Worm (Caenorhabditis elegans) whole organism, late embryonic: ENCODE results near the gene B0303.16.

ENCODE experiments used
- C08G9.2 ChIP-seq: sonication (generic microtip); optimal IDR thresholded peaks from 2 replicates; lab custom pipeline; 2016; ENCODE audit warnings: mild to moderate bottlenecking, missing genetic modification characterization, moderate library complexity, missing compliant biosample characterization
- C38D4.7 ChIP-seq: fragments of 200-800 bp; sonication (Bioruptor generic); optimal IDR thresholded peaks from 2 replicates; lab custom pipeline; 2018; ENCODE audit warnings: mild to moderate bottlenecking, missing genetic modification characterization, moderate library complexity, missing compliant biosample characterization
- F13H6.1 ChIP-seq: sonication (generic microtip); optimal IDR thresholded peaks from 2 replicates; lab custom pipeline; 2016; ENCODE audit warnings: missing genetic modification characterization, missing compliant biosample characterization
- K09A11.1 ChIP-seq: sonication (generic microtip); optimal IDR thresholded peaks from 2 replicates; lab custom pipeline; 2017; ENCODE audit warnings: antibody characterized with exemption, mild to moderate bottlenecking, missing genetic modification characterization, missing compliant biosample characterization; ENCODE audit not compliant: insufficient read depth
- T23F11.4 ChIP-seq: fragments of 200-800 bp; sonication (Bioruptor generic); optimal IDR thresholded peaks from 2 replicates; lab custom pipeline; 2018; ENCODE audit warnings: mild to moderate bottlenecking, missing genetic modification characterization, missing compliant biosample characterization
- Y22D7AL.16 ChIP-seq: sonication (generic microtip); optimal IDR thresholded peaks from 2 replicates; lab custom pipeline; 2016; ENCODE audit warnings: missing genetic modification characterization, missing compliant biosample characterization
- ceh-14 ChIP-seq: sonication (generic microtip); optimal IDR thresholded peaks from 2 replicates; lab custom pipeline; 2016; ENCODE audit warnings: missing genotype, missing genetic modification characterization, missing compliant biosample characterization
- ceh-2 ChIP-seq: sonication (generic microtip); optimal IDR thresholded peaks from 2 replicates; lab custom pipeline; 2016; ENCODE audit warnings: missing genotype, missing genetic modification characterization, missing compliant biosample characterization
- ceh-22 ChIP-seq: sonication (generic microtip); optimal IDR thresholded peaks from 2 replicates; lab custom pipeline; 2017; ENCODE audit warnings: missing biosample characterization, missing genetic modification characterization
- ceh-30 ChIP-seq: fragments of 150-350 bp; optimal IDR thresholded peaks from 2 replicates; lab custom pipeline; 2014; ENCODE audit warnings: missing biosample characterization, missing genetic modification characterization
- ceh-31 ChIP-seq: sonication (generic microtip); optimal IDR thresholded peaks from 2 replicates; lab custom pipeline; 2016; ENCODE audit warnings: missing genetic modification characterization, missing compliant biosample characterization
- ceh-34 ChIP-seq: sonication (generic microtip); optimal IDR thresholded peaks from 2 replicates; lab custom pipeline; 2016; ENCODE audit warnings: mild to moderate bottlenecking, missing genetic modification characterization, missing compliant biosample characterization
- ceh-48 ChIP-seq: sonication (generic microtip); optimal IDR thresholded peaks from 2 replicates; lab custom pipeline; 2016; ENCODE audit warnings: missing genetic modification characterization, inconsistent platforms, missing compliant biosample characterization
- ceh-9 ChIP-seq: sonication (generic microtip); optimal IDR thresholded peaks from 2 replicates; lab custom pipeline; 2016; ENCODE audit warnings: mild to moderate bottlenecking, missing genetic modification characterization, inconsistent platforms, missing compliant biosample characterization
- dve-1 ChIP-seq: sonication (generic microtip); optimal IDR thresholded peaks from 2 replicates; lab custom pipeline; 2017; ENCODE audit warnings: antibody characterized with exemption, mild to moderate bottlenecking, missing genetic modification characterization, missing compliant biosample characterization
- elt-2 ChIP-seq: sonication (generic microtip); optimal IDR thresholded peaks from 2 replicates; lab custom pipeline; 2016; ENCODE audit warnings: missing genetic modification reagents, missing genetic modification characterization, missing compliant biosample characterization
- elt-4 ChIP-seq: sonication (generic microtip); optimal IDR thresholded peaks from 2 replicates; lab custom pipeline; 2016; ENCODE audit warnings: missing genetic modification characterization, missing compliant biosample characterization
- ets-4 ChIP-seq: sonication (generic microtip); optimal IDR thresholded peaks from 2 replicates; lab custom pipeline; 2016; ENCODE audit warnings: missing genetic modification characterization, missing compliant biosample characterization
- eyg-1 ChIP-seq: sonication (generic microtip); optimal IDR thresholded peaks from 2 replicates; lab custom pipeline; 2016; ENCODE audit warnings: missing genotype, missing genetic modification characterization, missing compliant biosample characterization
- fkh-10 ChIP-seq: fragments of 150-350 bp; optimal IDR thresholded peaks from 2 replicates; lab custom pipeline; 2014; ENCODE audit warnings: missing biosample characterization, missing genetic modification reagents, missing genetic modification characterization
- gmeb-2 ChIP-seq: sonication (generic microtip); optimal IDR thresholded peaks from 2 replicates; lab custom pipeline; 2016; ENCODE audit warnings: missing genetic modification characterization, inconsistent platforms, missing compliant biosample characterization
- hlh-13 ChIP-seq: fragments of 200-800 bp; sonication (Bioruptor generic); optimal IDR thresholded peaks from 2 replicates; lab custom pipeline; 2018; ENCODE audit warnings: mild to moderate bottlenecking, missing genetic modification characterization, missing compliant biosample characterization
- hlh-15 ChIP-seq: sonication (generic microtip); optimal IDR thresholded peaks from 2 replicates; lab custom pipeline; 2016; ENCODE audit warnings: missing genetic modification characterization, missing compliant biosample characterization
- hlh-30 ChIP-seq: sonication (generic microtip); optimal IDR thresholded peaks from 2 replicates; lab custom pipeline; 2017; ENCODE audit warnings: antibody characterized with exemption, missing genetic modification characterization, missing compliant biosample characterization; ENCODE audit not compliant: insufficient read depth
- hlh-8 ChIP-seq: sonication (generic microtip); optimal IDR thresholded peaks from 2 replicates; lab custom pipeline; 2016; ENCODE audit warnings: missing genotype, missing genetic modification characterization, missing compliant biosample characterization
- lin-11 ChIP-seq: fragments of 200-800 bp; sonication (Bioruptor generic); optimal IDR thresholded peaks from 2 replicates; lab custom pipeline; 2018; ENCODE audit warnings: mild to moderate bottlenecking, missing genetic modification characterization, missing compliant biosample characterization
- madf-2 ChIP-seq: sonication (generic microtip); optimal IDR thresholded peaks from 2 replicates; lab custom pipeline; 2017; ENCODE audit warnings: missing genetic modification characterization, missing compliant biosample characterization
- nfya-1 ChIP-seq: sonication (generic microtip); optimal IDR thresholded peaks from 2 replicates; lab custom pipeline; 2017; ENCODE audit warnings: missing genetic modification characterization, mild to moderate bottlenecking, missing compliant biosample characterization, antibody characterized with exemption, moderate library complexity
- nhr-11 ChIP-seq: fragments of 150-350 bp; optimal IDR thresholded peaks from 2 replicates; lab custom pipeline; 2014; ENCODE audit warnings: missing biosample characterization, missing genetic modification characterization
- nhr-232 ChIP-seq: sonication (generic microtip); optimal IDR thresholded peaks from 2 replicates; lab custom pipeline; 2016; ENCODE audit warnings: missing genetic modification characterization, missing compliant biosample characterization
- npax-4 ChIP-seq: sonication (generic microtip); optimal IDR thresholded peaks from 2 replicates; lab custom pipeline; 2016; ENCODE audit warnings: missing genetic modification characterization, missing compliant biosample characterization
- odd-2 ChIP-seq: sonication (generic microtip); optimal IDR thresholded peaks from 2 replicates; lab custom pipeline; 2017; ENCODE audit warnings: antibody characterized with exemption, mild to moderate bottlenecking, missing genetic modification characterization, missing compliant biosample characterization
- pat-9 ChIP-seq: fragments of 200-800 bp; sonication (Bioruptor generic); optimal IDR thresholded peaks from 2 replicates; lab custom pipeline; 2018; ENCODE audit warnings: mild to moderate bottlenecking, missing genetic modification characterization, moderate library complexity, missing compliant biosample characterization
- pax-1 ChIP-seq: fragments of 150-350 bp; optimal IDR thresholded peaks from 2 replicates; lab custom pipeline; 2014; ENCODE audit warnings: missing biosample characterization, missing genetic modification characterization
- pha-4 ChIP-seq: fragments of 150-350 bp; optimal IDR thresholded peaks from 2 replicates; lab custom pipeline; 2018; ENCODE audit warnings: missing biosample characterization, missing genetic modification reagents, missing genetic modification characterization
- pqm-1 ChIP-seq: sonication (generic microtip); optimal IDR thresholded peaks from 2 replicates; lab custom pipeline; 2016; ENCODE audit warnings: missing genetic modification characterization, missing compliant biosample characterization
- ref-2 ChIP-seq: sonication (generic microtip); optimal IDR thresholded peaks from 2 replicates; lab custom pipeline; 2016; ENCODE audit warnings: missing genetic modification characterization, missing compliant biosample characterization
- sdc-2 ChIP-seq: sonication (generic microtip); optimal IDR thresholded peaks from 2 replicates; lab custom pipeline; 2016; ENCODE audit warnings: missing genotype, missing genetic modification characterization, missing compliant biosample characterization
- sox-2 ChIP-seq: fragments of 200-800 bp; sonication (Bioruptor generic); IDR thresholded peaks from 2 replicates; pipeline ENCODE4 v1.3.6; 2022; ENCODE audit warnings: missing genetic modification reagents, missing genetic modification characterization, missing compliant biosample characterization
- sox-4 ChIP-seq: sonication (generic microtip); optimal IDR thresholded peaks from 2 replicates; lab custom pipeline; 2017; ENCODE audit warnings: mild to moderate bottlenecking, missing genetic modification characterization, inconsistent platforms, missing compliant biosample characterization
- syd-9 ChIP-seq: sonication (generic microtip); optimal IDR thresholded peaks from 2 replicates; lab custom pipeline; 2016; ENCODE audit warnings: mild to moderate bottlenecking, missing genetic modification characterization, moderate library complexity, missing compliant biosample characterization
- tbx-7 ChIP-seq: sonication (generic microtip); optimal IDR thresholded peaks from 2 replicates; lab custom pipeline; 2016; ENCODE audit warnings: missing genotype, missing genetic modification characterization, missing compliant biosample characterization
- unc-3 ChIP-seq, 2 experiments: fragments of 200-800 bp in 1 of 2; sonication (Bioruptor generic) in 1 of 2; sonication (generic microtip) in 1 of 2; conservative IDR thresholded peaks in 1 of 2; optimal IDR thresholded peaks in 1 of 2; 2 replicates each; pipeline versions ENCODE4 v1.3.6 to Lab custom; 2016 to 2022; ENCODE audit warnings: missing compliant biosample characterization in 2 of 2, missing genetic modification characterization in 2 of 2, missing genetic modification reagents in 1 of 2
- unc-42 ChIP-seq: sonication (generic microtip); optimal IDR thresholded peaks from 2 replicates; lab custom pipeline; 2016; ENCODE audit warnings: missing genotype, missing genetic modification characterization, missing compliant biosample characterization
- unc-86 ChIP-seq: sonication (generic microtip); optimal IDR thresholded peaks from 2 replicates; lab custom pipeline; 2016; ENCODE audit warnings: missing genetic modification characterization, missing compliant biosample characterization
- zip-5 ChIP-seq: sonication (generic microtip); optimal IDR thresholded peaks from 2 replicates; lab custom pipeline; 2016; ENCODE audit warnings: missing genetic modification characterization, missing compliant biosample characterization
- ztf-16 ChIP-seq: sonication (generic microtip); optimal IDR thresholded peaks from 2 replicates; lab custom pipeline; 2017; ENCODE audit warnings: missing genetic modification characterization, missing compliant biosample characterization

The B0303.16 gene

DNA sequence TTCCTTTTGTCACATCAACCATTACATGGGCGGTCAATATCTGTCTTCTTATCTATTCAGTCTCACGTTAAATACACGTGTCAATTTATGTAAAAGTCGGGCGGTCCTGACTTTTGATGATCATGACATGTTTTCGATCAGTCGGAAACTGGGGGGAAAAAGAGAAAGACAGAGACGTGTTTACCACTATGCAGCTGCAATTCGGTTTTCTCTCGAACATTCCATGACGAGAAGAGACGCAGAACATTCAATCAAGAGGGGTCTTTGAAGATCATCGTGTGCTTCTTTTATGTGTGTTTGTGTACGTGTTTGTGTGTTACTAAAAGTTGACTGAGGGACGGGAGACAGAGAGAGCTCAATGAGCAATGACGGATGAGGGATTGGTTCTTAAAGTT is 46.5 kb upstream of the B0303.16 start (continued):
- TF ChIP-seq nfya-1 (tag; lab: Kevin White, UChicago) (peak; percentile 58), ceh-14 (tag; lab: Kevin White, UChicago) (no peak), ets-4 (no peak), unc-42 (no peak), sdc-2 (tag; lab: Kevin White, UChicago) (no peak), ceh-48 (tag; lab: Kevin White, UChicago) (no peak), unc-86 (tag; lab: Kevin White, UChicago) (no peak), tbx-7 (no peak), ceh-2 (no peak), ztf-16 (tag; lab: Kevin White, UChicago) (peak; percentile 10), lin-11 (tag; lab: Kevin White, UChicago) (no peak), zip-5 (tag; lab: Kevin White, UChicago) (no peak), T23F11.4 (GFP tag; lab: Kevin White, UChicago) (peak; percentile 42), pqm-1 (tag; lab: Kevin White, UChicago) (peak; percentile 80), pha-4 (no peak), pat-9 (tag; lab: Kevin White, UChicago) (no peak), gmeb-2 (tag; lab: Kevin White, UChicago) (no peak), fkh-10 (GFP tag; lab: Kevin White, UChicago) (no peak), elt-4 (tag; lab: Kevin White, UChicago) (no peak), sox-2 (GFP tag; lab: Robert Waterston, UW) (no peak), K09A11.1 (tag; lab: Kevin White, UChicago) (peak; percentile 20), ceh-34 (tag; lab: Kevin White, UChicago) (no peak), syd-9 (tag; lab: Kevin White, UChicago) (no peak), C08G9.2 (no peak), dve-1 (tag; lab: Kevin White, UChicago) (peak; percentile 62), hlh-8 (peak; percentile 33), ceh-22 (tag; lab: Kevin White, UChicago) (no peak), sox-4 (tag; lab: Kevin White, UChicago) (no peak), ref-2 (tag; lab: Kevin White, UChicago) (no peak), eyg-1 (tag; lab: Kevin White, UChicago) (no peak), ceh-9 (tag; lab: Kevin White, UChicago) (no peak), hlh-30 (tag; lab: Kevin White, UChicago) (peak; percentile 33), odd-2 (no peak), madf-2 (tag; lab: Kevin White, UChicago) (no peak), C38D4.7 (GFP tag; lab: Kevin White, UChicago) (no peak), pax-1 (tag; lab: Kevin White, UChicago) (no peak), Y22D7AL.16 (tag; lab: Kevin White, UChicago) (no peak), elt-2 (peak; percentile 69), ceh-31 (no peak), ceh-30 (tag; lab: Kevin White, UChicago) (no peak), F13H6.1 (tag; lab: Kevin White, UChicago) (peak; percentile 72), unc-3 (GFP tag; conservative IDR thresholded peaks at IDR 0.05; lab: Robert Waterston, UW) (no peak), unc-3 (tag; optimal IDR thresholded peaks at IDR 0.05; lab: Kevin White, UChicago) (no peak), nhr-232 (tag; lab: Kevin White, UChicago) (no peak), hlh-15 (tag; lab: Kevin White, UChicago) (no peak), npax-4 (tag; lab: Kevin White, UChicago) (no peak), hlh-13 (GFP tag; lab: Kevin White, UChicago) (no peak), nhr-11 (tag; lab: Kevin White, UChicago) (no peak)
